Fruit fly (Drosophila melanogaster) whole organism, wandering third instar larva: Measurements from ENCODE around the gene Ca-beta.

Experiments
- Abd-B ChIP-seq: fragments of >200 bp; optimal IDR thresholded peaks from 2 replicates; lab custom pipeline; 2017; ENCODE audit warnings: missing biosample characterization, missing genetic modification characterization
- CG32264 ChIP-seq: fragments of 200-800 bp; sonication (Bioruptor generic); optimal IDR thresholded peaks from 2 replicates; lab custom pipeline; 2016; ENCODE audit warnings: missing biosample characterization, missing genetic modification characterization
- CG9705 ChIP-seq: fragments of 200-800 bp; sonication (Bioruptor generic); optimal IDR thresholded peaks from 2 replicates; lab custom pipeline; 2018; ENCODE audit warnings: missing biosample characterization, mild to moderate bottlenecking, missing genetic modification characterization
- CrebA ChIP-seq: fragments of 200-800 bp; sonication (Bioruptor generic); optimal IDR thresholded peaks from 2 replicates; lab custom pipeline; 2016; ENCODE audit warnings: missing biosample characterization, mild to moderate bottlenecking, missing genetic modification characterization, borderline replicate concordance
- Dfd ChIP-seq: fragments of >200 bp; optimal IDR thresholded peaks from 2 replicates; lab custom pipeline; 2017; ENCODE audit warnings: missing biosample characterization, missing genetic modification characterization
- Dif ChIP-seq: fragments of 200-275, 200-300 bp; sonication (Bioruptor generic); optimal IDR thresholded peaks from 2 replicates; lab custom pipeline; 2018; ENCODE audit warnings: missing biosample characterization, missing genetic modification characterization; ENCODE audit not compliant: partially characterized antibody
- GATAd ChIP-seq: sonication (Bioruptor generic); optimal IDR thresholded peaks from 2 replicates; lab custom pipeline; 2016; ENCODE audit warnings: missing biosample characterization, missing genetic modification characterization
- HLH106 ChIP-seq: fragments of 200-800 bp; optimal IDR thresholded peaks from 3 replicates; lab custom pipeline; 2019; ENCODE audit warnings: missing biosample characterization, mild to moderate bottlenecking, missing genetic modification characterization, moderate library complexity
- Hr78 ChIP-seq: fragments of >200 bp; optimal IDR thresholded peaks from 2 replicates; lab custom pipeline; 2017; ENCODE audit warnings: missing biosample characterization, missing genetic modification characterization
- Hr83 ChIP-seq: fragments of 200-300 bp; sonication (Bioruptor generic); optimal IDR thresholded peaks from 2 replicates; lab custom pipeline; 2016; ENCODE audit warnings: missing biosample characterization, mild to moderate bottlenecking, missing genetic modification characterization, moderate library complexity; ENCODE audit not compliant: poor library complexity, severe bottlenecking
- Jra ChIP-seq: sonication (Bioruptor generic); optimal IDR thresholded peaks from 2 replicates; lab custom pipeline; 2016; ENCODE audit warnings: missing biosample characterization, missing genetic modification characterization
- Mio ChIP-seq: sonication (Bioruptor generic); optimal IDR thresholded peaks from 2 replicates; lab custom pipeline; 2016; ENCODE audit warnings: missing biosample characterization, missing genetic modification characterization
- Myc ChIP-seq: fragments of >200 bp; optimal IDR thresholded peaks from 2 replicates; lab custom pipeline; 2017
- N ChIP-seq: fragments of >200 bp; optimal IDR thresholded peaks from 2 replicates; lab custom pipeline; 2018; ENCODE audit warnings: missing biosample characterization, missing external identifiers, missing genetic modification characterization
- Rel ChIP-seq, 2 experiments: fragments of 200-800 bp; sonication (Bioruptor generic) in 1 of 2; optimal IDR thresholded peaks; 2 replicates in 1 of 2; 3 replicates in 1 of 2; lab custom pipeline; 2016 to 2019; ENCODE audit warnings: mild to moderate bottlenecking in 2 of 2, missing biosample characterization in 2 of 2, missing genetic modification characterization in 2 of 2, moderate library complexity in 1 of 2
- Sp1 ChIP-seq: fragments of 200-800 bp; sonication (Bioruptor generic); optimal IDR thresholded peaks from 3 replicates; lab custom pipeline; 2019; ENCODE audit warnings: missing biosample characterization, mild to moderate bottlenecking, missing genetic modification characterization, moderate library complexity
- Vsx2 ChIP-seq: fragments of 200-300, 225-300 bp; sonication (Bioruptor generic); optimal IDR thresholded peaks from 2 replicates; lab custom pipeline; 2018; ENCODE audit warnings: missing biosample characterization, missing genetic modification characterization; ENCODE audit not compliant: partially characterized antibody
- br ChIP-seq: fragments of 200-800 bp; sonication (Bioruptor generic); optimal IDR thresholded peaks from 2 replicates; lab custom pipeline; 2016; ENCODE audit warnings: missing biosample characterization, missing genetic modification characterization
- brk ChIP-seq: fragments of 200-800 bp; sonication (Bioruptor generic); optimal IDR thresholded peaks from 2 replicates; lab custom pipeline; 2016; ENCODE audit warnings: missing biosample characterization, mild to moderate bottlenecking, missing genetic modification characterization
- dl ChIP-seq, 2 experiments: fragments of 175-275, 200-275 bp in 1 of 2; fragments of 200-275 bp in 1 of 2; sonication (Bioruptor generic); optimal IDR thresholded peaks; lab custom pipeline; 2018; ENCODE audit warnings: mild to moderate bottlenecking in 2 of 2, missing biosample characterization in 2 of 2, missing genetic modification characterization in 2 of 2, moderate library complexity in 2 of 2; ENCODE audit not compliant: partially characterized antibody in 2 of 2, insufficient read depth in 1 of 2
- dmrt93B ChIP-seq: fragments of 200-800 bp; sonication (Bioruptor generic); optimal IDR thresholded peaks from 2 replicates; lab custom pipeline; 2018; ENCODE audit warnings: missing biosample characterization, mild to moderate bottlenecking, missing genetic modification characterization
- ey ChIP-seq: fragments of 200-800 bp; sonication (Bioruptor generic); optimal IDR thresholded peaks from 2 replicates; lab custom pipeline; 2016; ENCODE audit warnings: missing biosample characterization, missing genetic modification characterization
- h ChIP-seq: fragments of 200-800 bp; sonication (Bioruptor generic); optimal IDR thresholded peaks from 3 replicates; lab custom pipeline; 2016; ENCODE audit warnings: missing biosample characterization, mild to moderate bottlenecking, missing genetic modification characterization
- lola ChIP-seq: fragments of >200 bp; optimal IDR thresholded peaks from 2 replicates; lab custom pipeline; 2017; ENCODE audit warnings: missing biosample characterization, missing genetic modification characterization
- pan ChIP-seq: fragments of >200 bp; optimal IDR thresholded peaks from 2 replicates; lab custom pipeline; 2017
- rgr ChIP-seq: fragments of 200-800 bp; sonication (Bioruptor generic); optimal IDR thresholded peaks from 3 replicates; lab custom pipeline; 2016; ENCODE audit warnings: missing biosample characterization, mild to moderate bottlenecking, missing genetic modification characterization
- sage ChIP-seq: fragments of 200-800 bp; sonication (Bioruptor generic); optimal IDR thresholded peaks from 2 replicates; lab custom pipeline; 2016; ENCODE audit warnings: missing biosample characterization, mild to moderate bottlenecking, missing genetic modification characterization
- sv ChIP-seq: fragments of 200-800 bp; sonication (Bioruptor generic); optimal IDR thresholded peaks from 3 replicates; lab custom pipeline; 2016; ENCODE audit warnings: missing biosample characterization, missing genetic modification characterization
- tai ChIP-seq: sonication (Bioruptor generic); optimal IDR thresholded peaks from 2 replicates; lab custom pipeline; 2016; ENCODE audit warnings: missing biosample characterization, missing genetic modification characterization
- usp ChIP-seq: fragments of >200 bp; optimal IDR thresholded peaks from 2 replicates; lab custom pipeline; 2017; ENCODE audit warnings: missing biosample characterization, missing genetic modification characterization
- woc ChIP-seq: sonication (Bioruptor generic); optimal IDR thresholded peaks from 2 replicates; lab custom pipeline; 2016; ENCODE audit warnings: missing biosample characterization, mild to moderate bottlenecking, missing genetic modification characterization

The Ca-beta gene

DNA sequence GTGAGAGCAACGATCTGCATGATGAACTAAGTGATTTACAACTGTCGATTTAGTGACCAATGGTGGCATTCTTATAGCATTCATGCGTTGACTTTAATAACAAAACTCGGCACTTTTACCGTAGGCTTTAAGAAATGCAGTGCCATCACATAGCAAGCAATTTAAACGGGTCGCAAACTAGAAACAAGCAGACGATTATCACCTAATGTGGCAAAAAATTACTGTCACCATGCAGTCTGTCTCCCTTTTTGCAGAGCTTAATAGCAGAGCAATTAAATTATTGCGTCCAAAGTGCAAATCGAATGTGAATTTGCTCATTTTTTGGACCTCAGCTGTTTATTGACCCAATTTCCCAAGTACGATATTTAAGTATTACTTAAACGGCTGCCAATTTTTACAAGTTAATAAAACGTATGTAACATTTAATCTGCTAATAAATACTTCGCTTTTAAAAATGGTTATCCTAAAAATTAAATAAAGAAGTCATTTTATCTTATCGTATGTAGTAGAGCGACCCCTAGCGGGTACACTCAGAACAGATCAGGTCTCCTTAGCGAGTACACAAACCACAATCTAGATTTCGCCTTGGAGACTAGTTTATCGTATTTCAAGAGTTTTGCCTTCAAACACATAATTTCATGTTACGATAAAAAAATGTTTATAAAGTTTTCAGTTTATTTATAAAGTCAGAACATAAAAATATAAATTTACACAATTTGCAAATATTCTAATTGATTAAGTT lies 31.6 kb downstream of the Ca-beta start, which contains the start of gene Vm32E:
Gene Vm32E (minus strand): TSS at position 51 of the 742 bp plus-strand sequence.
- TF ChIP-seq Dif (GFP tag; lab: Kevin White, UChicago) (no peak), Myc (lab: Kevin White, UChicago) (peak; percentile 65)

dm6 chr2L:11170549-11170948 lies 32.8 kb downstream of the Ca-beta start:
- no peak for TF ChIP-seq HLH106 (tag; lab: Kevin White, UChicago)
- no peak for TF ChIP-seq Jra (GFP tag; lab: Kevin White, UChicago)
- TF ChIP-seq Sp1 (GFP tag; lab: Kevin White, UChicago): no peak
- TF ChIP-seq h: no peak
- TF ChIP-seq, all 38 proteins: peak for 0

dm6 chr2L:11169904-11170303 lies 33.4 kb downstream of the Ca-beta start:
- TF ChIP-seq tai (GFP tag; lab: Kevin White, UChicago): no peak
- TF ChIP-seq Hr83 (GFP tag; lab: Kevin White, UChicago): no peak
- TF ChIP-seq Vsx2 (GFP tag; lab: Kevin White, UChicago): no peak
- TF ChIP-seq Abd-B (GFP tag; lab: Kevin White, UChicago): no peak

- TF ChIP-seq Vsx2 (GFP tag; lab: Kevin White, UChicago) (peak; percentile 87), tai (GFP tag; lab: Kevin White, UChicago) (no peak), h (no peak), sage (GFP tag; lab: Kevin White, UChicago) (no peak), usp (no peak), Mio (GFP tag; lab: Kevin White, UChicago) (no peak), dmrt93B (GFP tag; lab: Kevin White, UChicago) (no peak), br (GFP tag; lab: Kevin White, UChicago) (no peak), Dfd (GFP tag; lab: Kevin White, UChicago) (no peak), CG32264 (GFP tag; lab: Kevin White, UChicago) (no peak), dl (GFP tag; optimal IDR thresholded peaks at IDR 0.05; lab: Kevin White, UChicago; ENCODE audit: insufficient read depth in 1 of 2, partially characterized antibody in 2 of 2) (peak in 1 of 2 experiments; percentile 7), Hr78 (no peak), Rel (GFP tag; optimal IDR thresholded peaks at IDR 0.05; lab: Kevin White, UChicago) (no peak), Rel (tag; optimal IDR thresholded peaks at IDR 0.05; lab: Kevin White, UChicago) (peak; percentile 91), Dif (GFP tag; lab: Kevin White, UChicago) (peak; percentile 66), rgr (GFP tag; lab: Kevin White, UChicago) (no peak)
Measured at dm6 chr2L:11168684-11169549, 34.4 kb downstream of the Ca-beta start.

- TF ChIP-seq rgr (GFP tag; lab: Kevin White, UChicago) (no peak), GATAd (GFP tag; lab: Kevin White, UChicago) (no peak), sv (no peak), Rel (GFP tag; optimal IDR thresholded peaks at IDR 0.05; lab: Kevin White, UChicago) (no peak), Rel (tag; optimal IDR thresholded peaks at IDR 0.05; lab: Kevin White, UChicago) (no peak), Hr78 (no peak), dmrt93B (GFP tag; lab: Kevin White, UChicago) (no peak), pan (lab: Kevin White, UChicago) (no peak)
Measured at dm6 chr2L:11167997-11168396, 35.3 kb downstream of the Ca-beta start.

dm6 chr2L:11155166-11155958 lies 48.0 kb downstream of the Ca-beta start, which contains the start of gene CG6287:
Gene CG6287, minus strand, starts transcription at chr2L:11155721.
- peak; percentile 89 for TF ChIP-seq CG32264 (GFP tag; lab: Kevin White, UChicago)
- peak; percentile 18 for TF ChIP-seq Dfd (GFP tag; lab: Kevin White, UChicago)
- TF ChIP-seq CG9705 (GFP tag; lab: Kevin White, UChicago): peak; percentile 87
- peak; percentile 91 for TF ChIP-seq woc (GFP tag; lab: Kevin White, UChicago)
- peak; percentile 44 for TF ChIP-seq CrebA (GFP tag; lab: Kevin White, UChicago)
- peak; percentile 85 for TF ChIP-seq Vsx2 (GFP tag; lab: Kevin White, UChicago)
- TF ChIP-seq Hr83 (GFP tag; lab: Kevin White, UChicago): peak; percentile 26
- peak; percentile 90 for TF ChIP-seq dmrt93B (GFP tag; lab: Kevin White, UChicago)
- TF ChIP-seq Rel (GFP tag; optimal IDR thresholded peaks at IDR 0.05; lab: Kevin White, UChicago): peak; percentile 52
- no peak for TF ChIP-seq Rel (tag; optimal IDR thresholded peaks at IDR 0.05; lab: Kevin White, UChicago)
- peak; percentile 94 for TF ChIP-seq ey (GFP tag; lab: Kevin White, UChicago)
- peak; percentile 87 to 88 for TF ChIP-seq dl (GFP tag; optimal IDR thresholded peaks at IDR 0.05; lab: Kevin White, UChicago; ENCODE audit: insufficient read depth in 1 of 2, partially characterized antibody in 2 of 2)
- peak; percentile 76 for TF ChIP-seq brk (GFP tag; lab: Kevin White, UChicago)
- no peak for TF ChIP-seq lola (GFP tag; lab: Kevin White, UChicago)
- peak; percentile 96 for TF ChIP-seq HLH106 (tag; lab: Kevin White, UChicago)
- no peak for TF ChIP-seq pan (lab: Kevin White, UChicago)
- TF ChIP-seq Abd-B (GFP tag; lab: Kevin White, UChicago): no peak
- peak; percentile 58 for TF ChIP-seq GATAd (GFP tag; lab: Kevin White, UChicago)
- no peak for TF ChIP-seq Hr78
- peak; percentile 97 for TF ChIP-seq h
- TF ChIP-seq N (GFP tag; lab: Kevin White, UChicago): no peak
